Worm (Caenorhabditis elegans) whole organism, L1 larva: ENCODE results near the gene lin-13.

ENCODE experiments used
- F16B12.6 ChIP-seq: fragments of 150-350 bp; optimal IDR thresholded peaks from 2 replicates; lab custom pipeline; 2014; ENCODE audit warnings: missing biosample characterization, missing genetic modification characterization
- Y116A8C.19 ChIP-seq: sonication (generic microtip); optimal IDR thresholded peaks from 2 replicates; lab custom pipeline; 2016; ENCODE audit warnings: missing compliant biosample characterization, missing genetic modification characterization, borderline replicate concordance
- aha-1 ChIP-seq: fragments of 150-350 bp; optimal IDR thresholded peaks from 2 replicates; lab custom pipeline; 2014; ENCODE audit warnings: missing biosample characterization, missing genetic modification characterization
- alr-1 ChIP-seq: fragments of 200-800 bp; sonication (Bioruptor generic); optimal IDR thresholded peaks from 2 replicates; lab custom pipeline; 2018; ENCODE audit warnings: borderline replicate concordance, mild to moderate bottlenecking, missing genetic modification characterization, missing compliant biosample characterization
- blmp-1 ChIP-seq: fragments of 150-350 bp; optimal IDR thresholded peaks from 2 replicates; lab custom pipeline; 2014; ENCODE audit warnings: missing biosample characterization, missing genetic modification characterization
- ceh-88 ChIP-seq: fragments of 200-800 bp; sonication (Bioruptor generic); IDR thresholded peaks from 2 replicates; pipeline ENCODE4 v1.3.6; 2022; ENCODE audit warnings: missing genetic modification characterization, missing compliant biosample characterization
- ceh-90 ChIP-seq: sonication (generic microtip); optimal IDR thresholded peaks from 2 replicates; lab custom pipeline; 2016; ENCODE audit warnings: missing genetic modification characterization, missing compliant biosample characterization
- dpl-1 ChIP-seq, 3 experiments: fragments of 150-350 bp in 2 of 3; sonication (generic microtip) in 1 of 3; optimal IDR thresholded peaks; 2 replicates each; lab custom pipeline; 2014 to 2017; ENCODE audit warnings: missing biosample characterization in 3 of 3, missing genetic modification characterization in 3 of 3, missing genetic modification reagents in 3 of 3
- dsc-1 ChIP-seq: sonication (generic microtip); optimal IDR thresholded peaks from 2 replicates; lab custom pipeline; 2016; ENCODE audit warnings: mild to moderate bottlenecking, missing genetic modification characterization, missing compliant biosample characterization
- efl-1 ChIP-seq, 4 experiments: fragments of 150-350 bp; optimal IDR thresholded peaks in 3 of 4; peaks in 1 of 4; 1 replicate in 1 of 4; 2 replicates in 3 of 4; lab custom pipeline; 2014; ENCODE audit warnings: missing biosample characterization in 2 of 4, missing genetic modification characterization in 2 of 4, missing genetic modification reagents in 2 of 4
- efl-3 ChIP-seq: fragments of 200-800 bp; sonication (Bioruptor generic); optimal IDR thresholded peaks from 2 replicates; lab custom pipeline; 2018; ENCODE audit warnings: mild to moderate bottlenecking, missing genetic modification characterization, missing compliant biosample characterization
- egl-13 ChIP-seq: sonication (generic microtip); optimal IDR thresholded peaks from 2 replicates; lab custom pipeline; 2016; ENCODE audit warnings: missing genotype, missing genetic modification reagents, missing genetic modification characterization, missing compliant biosample characterization
- egl-27 ChIP-seq, 2 experiments: fragments of 150-350 bp in 1 of 2; sonication (generic microtip); optimal IDR thresholded peaks; 3 replicates each; lab custom pipeline; 2017 to 2018; ENCODE audit warnings: missing biosample characterization in 2 of 2, missing genetic modification characterization in 2 of 2, missing genetic modification reagents in 2 of 2
- fkh-8 ChIP-seq: sonication (generic microtip); optimal IDR thresholded peaks from 2 replicates; lab custom pipeline; 2016; ENCODE audit warnings: mild to moderate bottlenecking, missing genetic modification characterization, missing compliant biosample characterization
- hlh-4 ChIP-seq: sonication (generic microtip); optimal IDR thresholded peaks from 2 replicates; lab custom pipeline; 2016; ENCODE audit warnings: mild to moderate bottlenecking, missing genetic modification characterization, missing compliant biosample characterization
- irx-1 ChIP-seq: sonication (generic microtip); optimal IDR thresholded peaks from 2 replicates; lab custom pipeline; 2016; ENCODE audit warnings: missing genetic modification characterization, missing compliant biosample characterization
- jun-1 ChIP-seq: fragments of 150-350 bp; optimal IDR thresholded peaks from 2 replicates; lab custom pipeline; 2014; ENCODE audit warnings: missing biosample characterization, missing genetic modification reagents, missing genetic modification characterization
- lin-13 ChIP-seq: fragments of 150-350 bp; optimal IDR thresholded peaks from 2 replicates; lab custom pipeline; 2014; ENCODE audit warnings: missing biosample characterization, missing genetic modification reagents, missing genetic modification characterization
- lin-14 ChIP-seq: fragments of 200-800 bp; sonication (Bioruptor generic); optimal IDR thresholded peaks from 2 replicates; lab custom pipeline; 2018; ENCODE audit warnings: mild to moderate bottlenecking, missing genetic modification characterization, moderate library complexity, missing compliant biosample characterization
- lin-15B ChIP-seq: fragments of 150-350 bp; sonication (generic microtip); optimal IDR thresholded peaks from 3 replicates; lab custom pipeline; 2014; ENCODE audit warnings: missing biosample characterization, missing genetic modification characterization
- lsy-2 ChIP-seq, 2 experiments: fragments of 150-350 bp; optimal IDR thresholded peaks; 2 replicates each; lab custom pipeline; 2014; ENCODE audit warnings: missing biosample characterization in 2 of 2, missing genetic modification characterization in 2 of 2
- mdl-1 ChIP-seq, 2 experiments: fragments of 150-350 bp; optimal IDR thresholded peaks; 2 replicates each; lab custom pipeline; 2014 to 2017; ENCODE audit warnings: missing biosample characterization in 2 of 2, missing genetic modification characterization in 2 of 2, inconsistent platforms in 1 of 2
- mef-2 ChIP-seq: fragments of 150-350 bp; optimal IDR thresholded peaks from 2 replicates; lab custom pipeline; 2014; ENCODE audit warnings: missing biosample characterization, missing genetic modification characterization
- mep-1 ChIP-seq: fragments of 150-350 bp; optimal IDR thresholded peaks from 2 replicates; lab custom pipeline; 2014; ENCODE audit warnings: missing biosample characterization, missing genetic modification characterization
- nhr-19 ChIP-seq: fragments of 200-800 bp; sonication (Bioruptor generic); conservative IDR thresholded peaks from 2 replicates; pipeline ENCODE4 v1.3.6; 2022; ENCODE audit warnings: missing genetic modification characterization, missing compliant biosample characterization
- nhr-20 ChIP-seq: sonication (generic microtip); optimal IDR thresholded peaks from 2 replicates; lab custom pipeline; 2016; ENCODE audit warnings: mild to moderate bottlenecking, missing genetic modification characterization, missing compliant biosample characterization
- nhr-237 ChIP-seq: fragments of 150-350 bp; optimal IDR thresholded peaks from 2 replicates; lab custom pipeline; 2014; ENCODE audit warnings: missing biosample characterization, missing genetic modification characterization
- nhr-28 ChIP-seq: fragments of 150-350 bp; optimal IDR thresholded peaks from 2 replicates; lab custom pipeline; 2014; ENCODE audit warnings: missing biosample characterization, missing genetic modification characterization
- nhr-71 ChIP-seq: sonication (generic microtip); optimal IDR thresholded peaks from 2 replicates; lab custom pipeline; 2016; ENCODE audit warnings: mild to moderate bottlenecking, missing genetic modification characterization, moderate library complexity, missing compliant biosample characterization
- nhr-76 ChIP-seq: sonication (generic microtip); optimal IDR thresholded peaks from 2 replicates; lab custom pipeline; 2017; ENCODE audit warnings: missing biosample characterization, missing genetic modification characterization
- nhr-77 ChIP-seq: fragments of 150-350 bp; optimal IDR thresholded peaks from 2 replicates; lab custom pipeline; 2014; ENCODE audit warnings: missing biosample characterization, missing genetic modification characterization
- nhr-84 ChIP-seq: sonication (generic microtip); optimal IDR thresholded peaks from 2 replicates; lab custom pipeline; 2017; ENCODE audit warnings: missing biosample characterization, missing genetic modification characterization
- nhr-85 ChIP-seq: sonication (generic microtip); peaks from one replicate; lab custom pipeline; 2016; ENCODE audit warnings: missing genetic modification characterization, inconsistent platforms, missing compliant biosample characterization
- pag-3 ChIP-seq: sonication (generic microtip); optimal IDR thresholded peaks from 2 replicates; lab custom pipeline; 2017; ENCODE audit warnings: missing genetic modification characterization, mild to moderate bottlenecking, missing compliant biosample characterization, antibody characterized with exemption, borderline replicate concordance; ENCODE audit not compliant: insufficient read depth
- pqm-1 ChIP-seq: sonication (generic microtip); optimal IDR thresholded peaks from 3 replicates; lab custom pipeline; 2017; ENCODE audit warnings: missing biosample characterization, missing genetic modification characterization
- rnt-1 ChIP-seq: sonication (generic microtip); optimal IDR thresholded peaks from 2 replicates; lab custom pipeline; 2016; ENCODE audit warnings: mild to moderate bottlenecking, missing genetic modification characterization, moderate library complexity, missing compliant biosample characterization
- skn-1 ChIP-seq: fragments of 150-350 bp; optimal IDR thresholded peaks from 2 replicates; lab custom pipeline; 2014; ENCODE audit warnings: missing biosample characterization, missing genetic modification characterization
- snpc-4 ChIP-seq: fragments of 150-350 bp; optimal IDR thresholded peaks from 2 replicates; lab custom pipeline; 2014; ENCODE audit warnings: missing biosample characterization, missing genetic modification characterization
- snu-23 ChIP-seq: sonication (generic microtip); optimal IDR thresholded peaks from 2 replicates; lab custom pipeline; 2016; ENCODE audit warnings: missing genetic modification characterization, missing compliant biosample characterization
- sox-4 ChIP-seq: sonication (generic microtip); optimal IDR thresholded peaks from 2 replicates; lab custom pipeline; 2016; ENCODE audit warnings: missing genetic modification characterization, missing compliant biosample characterization
- sup-37 ChIP-seq: fragments of 200-800 bp; sonication (Bioruptor generic); optimal IDR thresholded peaks from 2 replicates; lab custom pipeline; 2018; ENCODE audit warnings: mild to moderate bottlenecking, missing genetic modification characterization, missing compliant biosample characterization
- swsn-7 ChIP-seq: sonication (generic microtip); optimal IDR thresholded peaks from 2 replicates; lab custom pipeline; 2016; ENCODE audit warnings: missing genetic modification characterization, missing compliant biosample characterization
- tbx-2 ChIP-seq: sonication (generic microtip); optimal IDR thresholded peaks from 2 replicates; lab custom pipeline; 2016; ENCODE audit warnings: missing genetic modification characterization, missing compliant biosample characterization
- unc-62 ChIP-seq: fragments of 150-350 bp; optimal IDR thresholded peaks from 2 replicates; lab custom pipeline; 2014; ENCODE audit warnings: missing biosample characterization, missing genetic modification reagents, missing genetic modification characterization
- unc-86 ChIP-seq: sonication (generic microtip); optimal IDR thresholded peaks from 2 replicates; lab custom pipeline; 2016; ENCODE audit warnings: missing genetic modification characterization, missing compliant biosample characterization
- unc-98 ChIP-seq: fragments of 200-800 bp; sonication (Bioruptor generic); IDR thresholded peaks from 2 replicates; pipeline ENCODE4 v1.3.6; 2022; ENCODE audit warnings: missing genetic modification characterization, missing compliant biosample characterization
- xbp-1 ChIP-seq: sonication (generic microtip); optimal IDR thresholded peaks from 2 replicates; lab custom pipeline; 2016; ENCODE audit warnings: missing genetic modification characterization, missing compliant biosample characterization

lin-13 gene

ce11 chrIII:7718318-7718717 is 9.0 kb upstream of the lin-13 start (continued):
- TF ChIP-seq mdl-1 (tag; optimal IDR thresholded peaks at IDR 0.05; lab: Kevin White, UChicago), result peak in 1 of 2 experiments; percentile 82
- TF ChIP-seq lsy-2 (tag; optimal IDR thresholded peaks at IDR 0.05; lab: Kevin White, UChicago), result peak; percentile 64 to 73
- no peak for TF ChIP-seq irx-1 (tag; lab: Kevin White, UChicago)
- TF ChIP-seq nhr-237 (tag; lab: Kevin White, UChicago), result peak; percentile 74
- TF ChIP-seq unc-86 (tag; lab: Kevin White, UChicago), result no peak
- peak; percentile 67 for TF ChIP-seq rnt-1 (tag; lab: Kevin White, UChicago)
- peak; percentile 19 for TF ChIP-seq dsc-1 (tag; lab: Kevin White, UChicago)
- TF ChIP-seq, all 84 proteins: peak for 35

ce11 chrIII:7716550-7716949 is 7.3 kb upstream of the lin-13 start:
- TF ChIP-seq mdl-1 (tag; optimal IDR thresholded peaks at IDR 0.05; lab: Kevin White, UChicago), result no peak
- TF ChIP-seq xbp-1, result no peak
- TF ChIP-seq aha-1, result no peak
- no peak for TF ChIP-seq nhr-19 (GFP tag; lab: Robert Waterston, UW)
- no peak for TF ChIP-seq efl-1 (optimal IDR thresholded peaks at IDR 0.05; lab: Kevin White, UChicago)
- peak in 1 of 2 experiments; percentile 79 for TF ChIP-seq efl-1 (GFP tag; optimal IDR thresholded peaks at IDR 0.05 in 1 of 2; lab: Kevin White, UChicago)

ce11 chrIII:7711908-7712359 is 2.6 kb upstream of the lin-13 start, which contains the start of gene C03B8.3:
TSS of gene C03B8.3 (plus strand) at chrIII:7712309.
- peak; percentile 48 for TF ChIP-seq nhr-71 (tag; lab: Kevin White, UChicago)
- TF ChIP-seq lsy-2 (tag; optimal IDR thresholded peaks at IDR 0.05; lab: Kevin White, UChicago), result peak; percentile 28 to 34
- peak; percentile 20 for TF ChIP-seq xbp-1
- TF ChIP-seq pqm-1 (tag; lab: Kevin White, UChicago), result no peak
- no peak for TF ChIP-seq pag-3 (tag; lab: Kevin White, UChicago)
- TF ChIP-seq nhr-77 (tag; lab: Kevin White, UChicago), result no peak
- TF ChIP-seq hlh-4 (tag; lab: Kevin White, UChicago), result no peak
- no peak for TF ChIP-seq Y116A8C.19
- peak; percentile 22 for TF ChIP-seq lin-14 (GFP tag; lab: Kevin White, UChicago)
- no peak for TF ChIP-seq nhr-28 (tag; lab: Kevin White, UChicago)
- TF ChIP-seq rnt-1 (tag; lab: Kevin White, UChicago), result peak; percentile 23
- no peak for TF ChIP-seq egl-13 (tag; lab: Kevin White, UChicago)
- no peak for TF ChIP-seq skn-1 (tag; lab: Kevin White, UChicago)
- TF ChIP-seq nhr-76, result no peak
- TF ChIP-seq egl-27 (tag; optimal IDR thresholded peaks at IDR 0.05; lab: Kevin White, UChicago), result no peak
- TF ChIP-seq ceh-88 (GFP tag; lab: Robert Waterston, UW), result no peak
- no peak for TF ChIP-seq mep-1 (tag; lab: Kevin White, UChicago)
- TF ChIP-seq nhr-237 (tag; lab: Kevin White, UChicago), result no peak
- peak; percentile 53 for TF ChIP-seq lin-15B
- no peak for TF ChIP-seq sox-4 (tag; lab: Kevin White, UChicago)
- TF ChIP-seq tbx-2, result peak; percentile 18
- peak; percentile 15 for TF ChIP-seq snu-23 (GFP tag; lab: Kevin White, UChicago)
- no peak for TF ChIP-seq mef-2 (tag; lab: Kevin White, UChicago)
- TF ChIP-seq jun-1 (tag; lab: Kevin White, UChicago), result no peak
- TF ChIP-seq nhr-84, result no peak
- TF ChIP-seq unc-98 (GFP tag; lab: Robert Waterston, UW), result no peak
- peak in 2 of 3 experiments; percentile 34 to 63 for TF ChIP-seq dpl-1 (GFP tag; optimal IDR thresholded peaks at IDR 0.05; lab: Kevin White, UChicago)
- TF ChIP-seq efl-3, result no peak
- no peak for TF ChIP-seq snpc-4 (tag; lab: Kevin White, UChicago)
- TF ChIP-seq unc-62 (GFP tag; lab: Kevin White, UChicago), result no peak
- peak; percentile 27 for TF ChIP-seq nhr-85 (tag; lab: Kevin White, UChicago)
- TF ChIP-seq fkh-8 (tag; lab: Kevin White, UChicago), result no peak
- TF ChIP-seq swsn-7 (tag; lab: Kevin White, UChicago), result peak; percentile 5
- peak; percentile 63 for TF ChIP-seq F16B12.6 (tag; lab: Kevin White, UChicago)
- peak; percentile 24 for TF ChIP-seq nhr-20 (tag; lab: Kevin White, UChicago)
- TF ChIP-seq efl-1 (optimal IDR thresholded peaks at IDR 0.05; lab: Kevin White, UChicago), result peak; percentile 48 to 83
- TF ChIP-seq efl-1 (GFP tag; optimal IDR thresholded peaks at IDR 0.05 in 1 of 2; lab: Kevin White, UChicago), result peak; percentile 34 to 92
- TF ChIP-seq blmp-1 (tag; lab: Kevin White, UChicago), result no peak
- TF ChIP-seq ceh-90 (tag; lab: Kevin White, UChicago), result no peak
- TF ChIP-seq unc-86 (tag; lab: Kevin White, UChicago), result no peak
- peak; percentile 26; the same call in 1 of the 2 replicates for TF ChIP-seq nhr-19 (GFP tag; lab: Robert Waterston, UW)
- no peak for TF ChIP-seq alr-1
- TF ChIP-seq sup-37 (GFP tag; lab: Kevin White, UChicago), result no peak
- peak; percentile 77 for TF ChIP-seq lin-13 (GFP tag; lab: Kevin White, UChicago)
